Fruit fly (Drosophila melanogaster) S2 (cell line): ENCODE data around the gene tplus3a.

Experiments
- CG8478 ChIP-seq: fragments of >200 bp; optimal IDR thresholded peaks from 2 replicates; lab custom pipeline; 2018
- CTCF ChIP-seq, 2 experiments: fragments of >200 bp; optimal IDR thresholded peaks; 2 replicates each; lab custom pipeline; 2018

The tplus3a gene

dm6 chr2L:22070844-22071243, at the start of gene tplus3a:
TSS of gene tplus3a (plus strand) at chr2L:22071144.
- no peak for TF ChIP-seq CG8478 (lab: Kevin White, UChicago)
- no peak for TF ChIP-seq CTCF (optimal IDR thresholded peaks at IDR 0.05; lab: Kevin White, UChicago)

- TF ChIP-seq CTCF (optimal IDR thresholded peaks at IDR 0.05; lab: Kevin White, UChicago) (peak; percentile 56 to 75), CG8478 (lab: Kevin White, UChicago) (no peak)
Observed at dm6 chr2L:22024362-22024761, 46.6 kb upstream of the tplus3a start.

- TF ChIP-seq CG8478 (lab: Kevin White, UChicago) (no peak), CTCF (optimal IDR thresholded peaks at IDR 0.05; lab: Kevin White, UChicago) (no peak)
Observed at dm6 chr2L:22036877-22037276, 34.1 kb upstream of the tplus3a start.

dm6 chr2L:22037560-22037959, 33.4 kb upstream of the tplus3a start, which contains the start of gene Grl40a:
TSS of gene Grl40a (plus strand) at chr2L:22037860.
- TF ChIP-seq CG8478 (lab: Kevin White, UChicago) = no peak
- TF ChIP-seq CTCF (optimal IDR thresholded peaks at IDR 0.05; lab: Kevin White, UChicago) = no peak

dm6 chr2L:22043777-22044176, 27.2 kb upstream of the tplus3a start, which contains the start of gene CG31601:
TSS of gene CG31601 (minus strand) at chr2L:22043877.
- TF ChIP-seq CG8478 (lab: Kevin White, UChicago) (no peak), CTCF (optimal IDR thresholded peaks at IDR 0.05; lab: Kevin White, UChicago) (no peak)

dm6 chr2L:22054202-22054601, 16.7 kb upstream of the tplus3a start, which contains the start of gene CG34173:
TSS of gene CG34173 (minus strand) at chr2L:22054302.
- TF ChIP-seq CTCF (optimal IDR thresholded peaks at IDR 0.05; lab: Kevin White, UChicago) (no peak), CG8478 (lab: Kevin White, UChicago) (no peak)

dm6 chr2L:22059852-22060251, 11.1 kb upstream of the tplus3a start:
- TF ChIP-seq CG8478 (lab: Kevin White, UChicago) (no peak), CTCF (optimal IDR thresholded peaks at IDR 0.05; lab: Kevin White, UChicago) (no peak)

- TF ChIP-seq CTCF (optimal IDR thresholded peaks at IDR 0.05; lab: Kevin White, UChicago) (no peak), CG8478 (lab: Kevin White, UChicago) (no peak)
Observed at dm6 chr2L:22065243-22065642, 5.7 kb upstream of the tplus3a start, which contains the start of gene CG42597. TSS of gene CG42597 (minus strand) at chr2L:22065343.

dm6 chr2L:22079332-22079731, 8.4 kb downstream of the tplus3a start, which contains the start of gene ttm3:
TSS of gene ttm3 (plus strand) at chr2L:22079632.
- TF ChIP-seq CTCF (optimal IDR thresholded peaks at IDR 0.05; lab: Kevin White, UChicago) (no peak), CG8478 (lab: Kevin White, UChicago) (no peak)

- TF ChIP-seq CG8478 (lab: Kevin White, UChicago) (no peak), CTCF (optimal IDR thresholded peaks at IDR 0.05; lab: Kevin White, UChicago) (no peak)
Observed at dm6 chr2L:22104301-22104700, 33.4 kb downstream of the tplus3a start, which contains the start of gene tplus3b. TSS of gene tplus3b (minus strand) at chr2L:22104401.

- no peak for TF ChIP-seq CTCF (optimal IDR thresholded peaks at IDR 0.05; lab: Kevin White, UChicago)
- no peak for TF ChIP-seq CG8478 (lab: Kevin White, UChicago)
Observed at dm6 chr2L:22105412-22105811, 34.5 kb downstream of the tplus3a start, which contains the start of gene CG15219. TSS of gene CG15219 (minus strand) at chr2L:22105512.

dm6 chr2L:22107204-22107603, 36.3 kb downstream of the tplus3a start, which contains the start of gene CG10834:
TSS of gene CG10834 (minus strand) at chr2L:22107304.
- TF ChIP-seq CTCF (optimal IDR thresholded peaks at IDR 0.05; lab: Kevin White, UChicago) = no peak
- no peak for TF ChIP-seq CG8478 (lab: Kevin White, UChicago)

dm6 chr2L:22108664-22109063, 37.7 kb downstream of the tplus3a start, which contains the start of gene CG6675:
TSS of gene CG6675 (plus strand) at chr2L:22108964.
- no peak for TF ChIP-seq CG8478 (lab: Kevin White, UChicago)
- TF ChIP-seq CTCF (optimal IDR thresholded peaks at IDR 0.05; lab: Kevin White, UChicago) = no peak

dm6 chr2L:22120871-22121388, 50.0 kb downstream of the tplus3a start, which contains the start of gene CG3651:
TSS of gene CG3651 (plus strand) at chr2L:22121338.
- no peak for TF ChIP-seq CG8478 (lab: Kevin White, UChicago)
- no peak for TF ChIP-seq CTCF (optimal IDR thresholded peaks at IDR 0.05; lab: Kevin White, UChicago)

- TF ChIP-seq CG8478 (lab: Kevin White, UChicago) = no peak
- no peak for TF ChIP-seq CTCF (optimal IDR thresholded peaks at IDR 0.05; lab: Kevin White, UChicago)
Observed at dm6 chr2L:22121651-22122165, 50.8 kb downstream of the tplus3a start.
